Worm (Caenorhabditis elegans) whole organism, L1 larva: ENCODE data around the gene T12G3.6.

Source experiments
- C34B4.2 ChIP-seq: sonication (generic microtip); optimal IDR thresholded peaks from 2 replicates; lab custom pipeline; 2017; ENCODE audit warnings: mild to moderate bottlenecking, missing genetic modification characterization, missing compliant biosample characterization
- F16B12.6 ChIP-seq: fragments of 150-350 bp; optimal IDR thresholded peaks from 2 replicates; lab custom pipeline; 2014; ENCODE audit warnings: missing biosample characterization, missing genetic modification characterization
- Y116A8C.19 ChIP-seq: sonication (generic microtip); optimal IDR thresholded peaks from 2 replicates; lab custom pipeline; 2016; ENCODE audit warnings: missing compliant biosample characterization, missing genetic modification characterization, borderline replicate concordance
- aha-1 ChIP-seq: fragments of 150-350 bp; optimal IDR thresholded peaks from 2 replicates; lab custom pipeline; 2014; ENCODE audit warnings: missing biosample characterization, missing genetic modification characterization
- aly-2 ChIP-seq: fragments of 150-350 bp; optimal IDR thresholded peaks from 2 replicates; lab custom pipeline; 2014; ENCODE audit warnings: missing biosample characterization, missing genetic modification characterization
- ama-1 ChIP-seq: fragments of 150-350 bp; optimal IDR thresholded peaks from 2 replicates; lab custom pipeline; 2014
- blmp-1 ChIP-seq: fragments of 150-350 bp; optimal IDR thresholded peaks from 2 replicates; lab custom pipeline; 2014; ENCODE audit warnings: missing biosample characterization, missing genetic modification characterization
- ceh-8 ChIP-seq: fragments of 200-800 bp; sonication (Bioruptor generic); optimal IDR thresholded peaks from 2 replicates; lab custom pipeline; 2018; ENCODE audit warnings: mild to moderate bottlenecking, missing genetic modification characterization, moderate library complexity, missing compliant biosample characterization
- ceh-82 ChIP-seq, 3 experiments: fragments of 150-350 bp in 1 of 3; sonication (generic microtip) in 2 of 3; optimal IDR thresholded peaks; 2 replicates each; lab custom pipeline; 2014 to 2017; ENCODE audit warnings: missing biosample characterization in 3 of 3, missing genetic modification characterization in 3 of 3
- ceh-88 ChIP-seq: fragments of 200-800 bp; sonication (Bioruptor generic); IDR thresholded peaks from 2 replicates; pipeline ENCODE4 v1.3.6; 2022; ENCODE audit warnings: missing genetic modification characterization, missing compliant biosample characterization
- efl-1 ChIP-seq, 4 experiments: fragments of 150-350 bp; optimal IDR thresholded peaks in 3 of 4; peaks in 1 of 4; 1 replicate in 1 of 4; 2 replicates in 3 of 4; lab custom pipeline; 2014; ENCODE audit warnings: missing biosample characterization in 2 of 4, missing genetic modification characterization in 2 of 4, missing genetic modification reagents in 2 of 4
- elt-2 ChIP-seq: sonication (generic microtip); optimal IDR thresholded peaks from 2 replicates; lab custom pipeline; 2016; ENCODE audit warnings: missing genetic modification characterization, mild to moderate bottlenecking, inconsistent platforms, missing compliant biosample characterization, missing genetic modification reagents
- elt-3 ChIP-seq, 6 experiments: fragments of 150-350 bp in 1 of 6; sonication (generic microtip); optimal IDR thresholded peaks; 2 replicates each; lab custom pipeline; 2017 to 2018; ENCODE audit warnings: missing biosample characterization in 6 of 6, missing genetic modification characterization in 6 of 6, inconsistent platforms in 1 of 6
- hlh-17 ChIP-seq: fragments of 200-800 bp; sonication (Bioruptor generic); optimal IDR thresholded peaks from 2 replicates; lab custom pipeline; 2018; ENCODE audit warnings: missing genetic modification characterization, mild to moderate bottlenecking, missing compliant biosample characterization, moderate library complexity, borderline replicate concordance
- hpl-2 ChIP-seq: fragments of 150-350 bp; optimal IDR thresholded peaks from 2 replicates; lab custom pipeline; 2014; ENCODE audit warnings: missing biosample characterization, missing genetic modification reagents, missing genetic modification characterization
- isw-1 ChIP-seq: fragments of 200-800 bp; sonication (Bioruptor generic); IDR thresholded peaks from 2 replicates; pipeline ENCODE4 v1.3.6; 2022; ENCODE audit warnings: missing genetic modification characterization, missing compliant biosample characterization
- jun-1 ChIP-seq: fragments of 150-350 bp; optimal IDR thresholded peaks from 2 replicates; lab custom pipeline; 2014; ENCODE audit warnings: missing biosample characterization, missing genetic modification reagents, missing genetic modification characterization
- lin-14 ChIP-seq: fragments of 200-800 bp; sonication (Bioruptor generic); optimal IDR thresholded peaks from 2 replicates; lab custom pipeline; 2018; ENCODE audit warnings: mild to moderate bottlenecking, missing genetic modification characterization, moderate library complexity, missing compliant biosample characterization
- lin-35 ChIP-seq, 2 experiments: fragments of 150-350 bp; optimal IDR thresholded peaks; 2 replicates each; lab custom pipeline; 2014; ENCODE audit warnings: missing biosample characterization in 2 of 2, missing genetic modification characterization in 2 of 2, missing genetic modification reagents in 2 of 2
- lin-39 ChIP-seq: fragments of 150-350 bp; optimal IDR thresholded peaks from 2 replicates; lab custom pipeline; 2014; ENCODE audit warnings: missing biosample characterization, missing genetic modification reagents, missing genetic modification characterization
- lir-3 ChIP-seq: sonication (generic microtip); optimal IDR thresholded peaks from 2 replicates; lab custom pipeline; 2016; ENCODE audit warnings: mild to moderate bottlenecking, missing genetic modification characterization, moderate library complexity, missing compliant biosample characterization; ENCODE audit not compliant: poor library complexity
- lsy-2 ChIP-seq, 2 experiments: fragments of 150-350 bp; optimal IDR thresholded peaks; 2 replicates each; lab custom pipeline; 2014; ENCODE audit warnings: missing biosample characterization in 2 of 2, missing genetic modification characterization in 2 of 2
- mab-9 ChIP-seq: fragments of 200-800 bp; sonication (Bioruptor generic); IDR thresholded peaks from 2 replicates; pipeline ENCODE4 v1.3.6; 2022; ENCODE audit warnings: missing genetic modification reagents, missing genetic modification characterization, missing compliant biosample characterization
- mef-2 ChIP-seq: fragments of 150-350 bp; optimal IDR thresholded peaks from 2 replicates; lab custom pipeline; 2014; ENCODE audit warnings: missing biosample characterization, missing genetic modification characterization
- nhr-19 ChIP-seq: fragments of 200-800 bp; sonication (Bioruptor generic); conservative IDR thresholded peaks from 2 replicates; pipeline ENCODE4 v1.3.6; 2022; ENCODE audit warnings: missing genetic modification characterization, missing compliant biosample characterization
- nhr-20 ChIP-seq: sonication (generic microtip); optimal IDR thresholded peaks from 2 replicates; lab custom pipeline; 2016; ENCODE audit warnings: mild to moderate bottlenecking, missing genetic modification characterization, missing compliant biosample characterization
- nhr-28 ChIP-seq: fragments of 150-350 bp; optimal IDR thresholded peaks from 2 replicates; lab custom pipeline; 2014; ENCODE audit warnings: missing biosample characterization, missing genetic modification characterization
- nhr-47 ChIP-seq: sonication (generic microtip); optimal IDR thresholded peaks from 2 replicates; lab custom pipeline; 2016; ENCODE audit warnings: mild to moderate bottlenecking, missing genetic modification characterization, moderate library complexity, missing compliant biosample characterization
- nhr-71 ChIP-seq: sonication (generic microtip); optimal IDR thresholded peaks from 2 replicates; lab custom pipeline; 2016; ENCODE audit warnings: mild to moderate bottlenecking, missing genetic modification characterization, moderate library complexity, missing compliant biosample characterization
- nhr-76 ChIP-seq: sonication (generic microtip); optimal IDR thresholded peaks from 2 replicates; lab custom pipeline; 2017; ENCODE audit warnings: missing biosample characterization, missing genetic modification characterization
- nhr-77 ChIP-seq: fragments of 150-350 bp; optimal IDR thresholded peaks from 2 replicates; lab custom pipeline; 2014; ENCODE audit warnings: missing biosample characterization, missing genetic modification characterization
- nhr-85 ChIP-seq: sonication (generic microtip); peaks from one replicate; lab custom pipeline; 2016; ENCODE audit warnings: missing genetic modification characterization, inconsistent platforms, missing compliant biosample characterization
- nhr-90 ChIP-seq: sonication (generic microtip); optimal IDR thresholded peaks from 2 replicates; lab custom pipeline; 2016; ENCODE audit warnings: mild to moderate bottlenecking, missing genetic modification characterization, missing compliant biosample characterization; ENCODE audit not compliant: poor library complexity
- pax-3 ChIP-seq: fragments of 200-800 bp; sonication (Bioruptor generic); optimal IDR thresholded peaks from 2 replicates; lab custom pipeline; 2018; ENCODE audit warnings: mild to moderate bottlenecking, missing genetic modification characterization, moderate library complexity, missing compliant biosample characterization
- pqm-1 ChIP-seq: sonication (generic microtip); optimal IDR thresholded peaks from 3 replicates; lab custom pipeline; 2017; ENCODE audit warnings: missing biosample characterization, missing genetic modification characterization
- skn-1 ChIP-seq: fragments of 150-350 bp; optimal IDR thresholded peaks from 2 replicates; lab custom pipeline; 2014; ENCODE audit warnings: missing biosample characterization, missing genetic modification characterization
- snu-23 ChIP-seq: sonication (generic microtip); optimal IDR thresholded peaks from 2 replicates; lab custom pipeline; 2016; ENCODE audit warnings: missing genetic modification characterization, missing compliant biosample characterization
- sptf-1 ChIP-seq: fragments of 150-350 bp; optimal IDR thresholded peaks from 2 replicates; lab custom pipeline; 2014; ENCODE audit warnings: missing biosample characterization, missing genetic modification characterization
- sup-37 ChIP-seq: fragments of 200-800 bp; sonication (Bioruptor generic); optimal IDR thresholded peaks from 2 replicates; lab custom pipeline; 2018; ENCODE audit warnings: mild to moderate bottlenecking, missing genetic modification characterization, missing compliant biosample characterization
- tbx-2 ChIP-seq: sonication (generic microtip); optimal IDR thresholded peaks from 2 replicates; lab custom pipeline; 2016; ENCODE audit warnings: missing genetic modification characterization, missing compliant biosample characterization
- tlp-1 ChIP-seq: fragments of 150-350 bp; optimal IDR thresholded peaks from 2 replicates; lab custom pipeline; 2014; ENCODE audit warnings: missing biosample characterization, missing genetic modification characterization
- unc-130 ChIP-seq: fragments of 150-350 bp; optimal IDR thresholded peaks from 2 replicates; lab custom pipeline; 2017; ENCODE audit warnings: missing biosample characterization, missing genetic modification characterization, inconsistent platforms
- unc-86 ChIP-seq: sonication (generic microtip); optimal IDR thresholded peaks from 2 replicates; lab custom pipeline; 2016; ENCODE audit warnings: missing genetic modification characterization, missing compliant biosample characterization
- vab-15 ChIP-seq: sonication (generic microtip); optimal IDR thresholded peaks from 2 replicates; lab custom pipeline; 2017; ENCODE audit warnings: missing genotype, mild to moderate bottlenecking, missing genetic modification characterization, missing compliant biosample characterization
- xbp-1 ChIP-seq: sonication (generic microtip); optimal IDR thresholded peaks from 2 replicates; lab custom pipeline; 2016; ENCODE audit warnings: missing genetic modification characterization, missing compliant biosample characterization
- zip-4 ChIP-seq: fragments of 200-800 bp; sonication (Bioruptor generic); optimal IDR thresholded peaks from 2 replicates; lab custom pipeline; 2018; ENCODE audit warnings: mild to moderate bottlenecking, missing genetic modification characterization, moderate library complexity, missing compliant biosample characterization
- ztf-4 ChIP-seq: fragments of 150-350 bp; optimal IDR thresholded peaks from 2 replicates; lab custom pipeline; 2014; ENCODE audit warnings: missing biosample characterization, missing genetic modification characterization

Gene T12G3.6

ce11 chrIV:12047552-12048347, 16.7 kb upstream of the T12G3.6 start, which contains the start of gene T12G3.4:
Gene T12G3.4 (plus strand): TSS chrIV:12048256.
- TF ChIP-seq lin-14 (GFP tag; lab: Kevin White, UChicago) (no peak), tbx-2 (no peak), aly-2 (tag; lab: Kevin White, UChicago) (no peak), xbp-1 (tag; lab: Kevin White, UChicago) (no peak), pax-3 (tag; lab: Kevin White, UChicago) (no peak), nhr-20 (tag; lab: Kevin White, UChicago) (no peak), lin-39 (tag; lab: Kevin White, UChicago) (no peak), jun-1 (no peak), nhr-28 (tag; lab: Kevin White, UChicago) (no peak), nhr-47 (no peak), isw-1 (no peak), sptf-1 (no peak), pqm-1 (tag; lab: Kevin White, UChicago) (no peak), unc-86 (tag; lab: Kevin White, UChicago) (no peak), Y116A8C.19 (no peak), lir-3 (tag; lab: Kevin White, UChicago) (no peak)

- TF ChIP-seq C34B4.2 (no peak), blmp-1 (tag; lab: Kevin White, UChicago) (peak; percentile 20), nhr-90 (peak; percentile 33), sup-37 (GFP tag; lab: Kevin White, UChicago) (no peak), ztf-4 (no peak), F16B12.6 (tag; lab: Kevin White, UChicago) (no peak), hpl-2 (GFP tag; lab: Kevin White, UChicago) (no peak), lin-14 (GFP tag; lab: Kevin White, UChicago) (peak; percentile 60), elt-2 (tag; lab: Kevin White, UChicago) (peak; percentile 74), ceh-88 (GFP tag; lab: Robert Waterston, UW) (no peak), zip-4 (GFP tag; lab: Kevin White, UChicago) (no peak), nhr-20 (tag; lab: Kevin White, UChicago) (peak; percentile 76), skn-1 (no peak), mef-2 (no peak), nhr-19 (GFP tag; lab: Robert Waterston, UW) (peak; percentile 5; the same call in 1 of the 2 replicates), snu-23 (peak; percentile 40), mab-9 (no peak), efl-1 (optimal IDR thresholded peaks at IDR 0.05; lab: Kevin White, UChicago) (no peak), efl-1 (GFP tag; optimal IDR thresholded peaks at IDR 0.05 in 1 of 2; lab: Kevin White, UChicago) (peak in 1 of 2 experiments; percentile 82), ceh-8 (GFP tag; lab: Kevin White, UChicago) (no peak), lir-3 (tag; lab: Kevin White, UChicago) (no peak), lin-35 (GFP tag; optimal IDR thresholded peaks at IDR 0.05; lab: Kevin White, UChicago) (peak in 1 of 2 experiments; percentile 52), elt-3 (tag; optimal IDR thresholded peaks at IDR 0.05; lab: Kevin White, UChicago) (peak in 2 of 6 experiments; percentile 19 to 71), nhr-85 (peak; percentile 86), lsy-2 (tag; optimal IDR thresholded peaks at IDR 0.05; lab: Kevin White, UChicago) (peak in 1 of 2 experiments; percentile 50), nhr-77 (no peak), isw-1 (no peak), tlp-1 (no peak), nhr-71 (tag; lab: Kevin White, UChicago) (peak; percentile 52), ceh-82 (tag; optimal IDR thresholded peaks at IDR 0.05; lab: Kevin White, UChicago) (no peak), nhr-76 (tag; lab: Kevin White, UChicago) (no peak), xbp-1 (tag; lab: Kevin White, UChicago) (no peak), Y116A8C.19 (no peak), vab-15 (tag; lab: Kevin White, UChicago) (no peak), ama-1 (lab: Kevin White, UChicago) (no peak), hlh-17 (GFP tag; lab: Kevin White, UChicago) (no peak), aha-1 (tag; lab: Kevin White, UChicago) (no peak), unc-130 (tag; lab: Kevin White, UChicago) (no peak), lin-39 (tag; lab: Kevin White, UChicago) (no peak), jun-1 (no peak)
These were observed 15.6 kb upstream of the T12G3.6 start, which contains the start of gene T12G3.2 for ce11 chrIV:12046524-12047203. Gene T12G3.2 (minus strand): TSS chrIV:12046967.
